Worm (Caenorhabditis elegans): ENCODE measurements around the gene AH9.6.

AH9.6 gene

DNA sequence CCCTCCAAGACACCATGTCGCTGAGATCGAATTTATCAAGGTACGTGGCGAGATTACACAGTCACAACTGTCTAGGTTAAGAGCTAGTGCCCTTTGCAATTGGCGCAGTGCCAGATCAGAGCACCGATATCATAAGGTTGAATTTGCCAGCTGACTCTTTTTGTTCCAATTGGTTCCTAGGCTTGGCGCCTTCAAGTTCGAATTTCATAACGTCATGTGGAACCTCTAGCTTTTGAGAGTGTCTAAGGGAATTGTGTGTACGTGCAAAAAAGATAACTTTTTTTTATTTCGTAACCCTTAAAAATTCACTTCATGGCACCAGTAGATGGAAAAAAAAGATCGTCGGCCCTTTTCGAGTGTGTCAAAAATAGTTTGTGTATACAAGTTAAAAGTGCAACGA, 51.7 kb downstream of the AH9.6 start:
- no peak for TF ChIP-seq sma-9 (GFP tag; optimal IDR thresholded peaks at IDR 0.05)
- TF ChIP-seq sma-9 (tag; optimal IDR thresholded peaks at IDR 0.05): no peak
- TF ChIP-seq nhr-21 (tag; optimal IDR thresholded peaks at IDR 0.05): no peak
- no peak for TF ChIP-seq crh-2 (tag; optimal IDR thresholded peaks at IDR 0.05)
- peak; percentile 28 for TF ChIP-seq nhr-129 (tag; optimal IDR thresholded peaks at IDR 0.05)
- TF ChIP-seq ceh-82 (tag; optimal IDR thresholded peaks at IDR 0.05): no peak

ce11 chrX:2215108-2215507, 52.8 kb downstream of the AH9.6 start:
- TF ChIP-seq unc-55 (GFP tag; optimal IDR thresholded peaks at IDR 0.05) (no peak), C34F6.9 (tag; optimal IDR thresholded peaks at IDR 0.05) (peak; percentile 5), nhr-25 (tag; optimal IDR thresholded peaks at IDR 0.05) (peak; percentile 11), sma-9 (GFP tag; optimal IDR thresholded peaks at IDR 0.05) (peak; percentile 78), sma-9 (tag; optimal IDR thresholded peaks at IDR 0.05) (no peak), nhr-129 (tag; optimal IDR thresholded peaks at IDR 0.05) (peak; percentile 64), ZK546.5 (tag; optimal IDR thresholded peaks at IDR 0.05) (no peak), egl-27 (tag; optimal IDR thresholded peaks at IDR 0.05) (peak; percentile 65), mdl-1 (tag; optimal IDR thresholded peaks at IDR 0.05) (peak in 1 of 2 experiments; percentile 30), F13H6.1 (tag; optimal IDR thresholded peaks at IDR 0.05) (peak; percentile 52), gmeb-1 (tag; optimal IDR thresholded peaks at IDR 0.05) (peak; percentile 45), nhr-237 (tag; optimal IDR thresholded peaks at IDR 0.05) (no peak), lsy-2 (tag; optimal IDR thresholded peaks at IDR 0.05) (peak in 1 of 2 experiments; percentile 27), nhr-21 (tag; optimal IDR thresholded peaks at IDR 0.05) (peak; percentile 61), mbf-1 (tag; optimal IDR thresholded peaks at IDR 0.05) (no peak), crh-2 (tag; optimal IDR thresholded peaks at IDR 0.05) (peak; percentile 0), sem-4 (tag; optimal IDR thresholded peaks at IDR 0.05) (no peak), fos-1 (tag; optimal IDR thresholded peaks at IDR 0.05) (peak; percentile 47), blmp-1 (tag; optimal IDR thresholded peaks at IDR 0.05; ENCODE audit: insufficient read depth) (peak; percentile 62), sma-3 (GFP tag; optimal IDR thresholded peaks at IDR 0.05) (peak; percentile 84), peb-1 (tag; optimal IDR thresholded peaks at IDR 0.05) (peak; percentile 98)

DNA sequence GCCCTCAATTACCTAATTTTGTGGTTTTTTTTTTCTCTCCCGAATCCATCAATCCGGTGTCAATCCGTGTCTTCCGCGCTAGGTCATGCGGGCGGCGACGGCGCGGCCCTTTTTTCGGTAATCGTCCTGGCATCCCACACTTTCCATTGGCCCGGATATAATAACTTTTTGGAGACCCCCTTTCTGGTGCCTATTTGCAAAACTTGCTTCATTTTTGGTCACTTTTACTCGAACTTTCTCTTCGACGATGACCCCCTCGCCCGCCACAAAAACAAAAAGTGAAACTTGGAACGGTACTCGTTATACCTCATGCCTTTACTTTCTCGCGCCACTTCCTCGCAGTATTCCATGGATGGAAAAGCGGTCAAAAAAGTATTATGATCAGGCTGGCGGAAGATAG, 53.5 kb downstream of the AH9.6 start:
- TF ChIP-seq unc-62 (GFP tag; optimal IDR thresholded peaks at IDR 0.05) (no peak), ztf-4 (tag; optimal IDR thresholded peaks at IDR 0.05) (no peak), blmp-1 (tag; optimal IDR thresholded peaks at IDR 0.05; ENCODE audit: insufficient read depth) (peak; percentile 8), mdl-1 (tag; optimal IDR thresholded peaks at IDR 0.05) (no peak), sma-9 (GFP tag; optimal IDR thresholded peaks at IDR 0.05) (no peak), sma-9 (tag; optimal IDR thresholded peaks at IDR 0.05) (no peak), peb-1 (tag; optimal IDR thresholded peaks at IDR 0.05) (peak; percentile 92), unc-55 (GFP tag; optimal IDR thresholded peaks at IDR 0.05) (no peak)

- TF ChIP-seq mdl-1 (tag; optimal IDR thresholded peaks at IDR 0.05) (no peak), sem-4 (tag; optimal IDR thresholded peaks at IDR 0.05) (no peak), unc-62 (GFP tag; optimal IDR thresholded peaks at IDR 0.05) (no peak), zag-1 (tag; optimal IDR thresholded peaks at IDR 0.05) (no peak), fos-1 (tag; optimal IDR thresholded peaks at IDR 0.05) (no peak), C34F6.9 (tag; optimal IDR thresholded peaks at IDR 0.05) (no peak), nhr-11 (tag; optimal IDR thresholded peaks at IDR 0.05) (no peak), peb-1 (tag; optimal IDR thresholded peaks at IDR 0.05) (no peak), lin-39 (tag; optimal IDR thresholded peaks at IDR 0.05) (no peak), egl-27 (tag; optimal IDR thresholded peaks at IDR 0.05) (no peak), sma-9 (GFP tag; optimal IDR thresholded peaks at IDR 0.05) (no peak), sma-9 (tag; optimal IDR thresholded peaks at IDR 0.05) (no peak), nhr-21 (tag; optimal IDR thresholded peaks at IDR 0.05) (no peak), nhr-6 (tag; optimal IDR thresholded peaks at IDR 0.05) (no peak), ztf-1 (GFP tag; conservative IDR thresholded peaks at IDR 0.05) (no peak), ztf-11 (tag; optimal IDR thresholded peaks at IDR 0.05) (no peak), mab-5 (tag; optimal IDR thresholded peaks at IDR 0.05) (no peak), ceh-82 (tag; optimal IDR thresholded peaks at IDR 0.05) (no peak)
Measured at ce11 chrX:2213400-2214362, 54.3 kb downstream of the AH9.6 start.
